Worm (Caenorhabditis elegans) whole organism, midembryonic: ENCODE results near the gene F20D6.12.

Experiments
- T22C8.4 ChIP-seq: fragments of 200-800 bp; sonication (Bioruptor generic); IDR thresholded peaks from 2 replicates; pipeline ENCODE4 v1.3.6; 2022; ENCODE audit warnings: missing genetic modification characterization, missing compliant biosample characterization
- cog-1 ChIP-seq: sonication (generic microtip); optimal IDR thresholded peaks from 2 replicates; lab custom pipeline; 2016; ENCODE audit warnings: missing genetic modification characterization, missing compliant biosample characterization
- flt-1 ChIP-seq: fragments of 200-800 bp; sonication (Bioruptor generic); IDR thresholded peaks from 2 replicates; pipeline ENCODE4 v1.3.6; 2022; ENCODE audit warnings: missing genetic modification characterization, missing compliant biosample characterization
- klf-2 ChIP-seq: fragments of 200-800 bp; sonication (Bioruptor generic); conservative IDR thresholded peaks from 2 replicates; pipeline ENCODE4 v1.3.6; 2022; ENCODE audit warnings: missing genetic modification reagents, missing genetic modification characterization, missing compliant biosample characterization
- med-1 ChIP-seq: sonication (generic microtip); optimal IDR thresholded peaks from 2 replicates; lab custom pipeline; 2017; ENCODE audit warnings: missing genetic modification characterization, mild to moderate bottlenecking, missing compliant biosample characterization, antibody characterized with exemption, missing genetic modification reagents; ENCODE audit not compliant: insufficient read depth
- ref-1 ChIP-seq: fragments of 200-800 bp; sonication (Bioruptor generic); conservative IDR thresholded peaks from 2 replicates; pipeline ENCODE4 v1.3.6; 2022; ENCODE audit warnings: missing genetic modification reagents, missing genetic modification characterization, missing compliant biosample characterization
- tab-1 ChIP-seq: fragments of 200-800 bp; sonication (Bioruptor generic); IDR thresholded peaks from 2 replicates; pipeline ENCODE4 v1.3.6; 2022; ENCODE audit warnings: missing genetic modification characterization, missing compliant biosample characterization
- ztf-23 ChIP-seq: fragments of 200-800 bp; sonication (Bioruptor generic); IDR thresholded peaks from 2 replicates; pipeline ENCODE4 v1.3.6; 2022; ENCODE audit warnings: missing genetic modification reagents, missing genetic modification characterization, missing compliant biosample characterization
- ztf-29 ChIP-seq: fragments of 200-800 bp; sonication (Bioruptor generic); IDR thresholded peaks from 2 replicates; pipeline ENCODE4 v1.3.6; 2022; ENCODE audit warnings: missing genetic modification reagents, missing genetic modification characterization, missing compliant biosample characterization

The F20D6.12 gene

ce11 chrV:8190016-8190415 is at the start of gene F20D6.12:
Gene F20D6.12, minus strand, starts transcription at chrV:8190116.
- TF ChIP-seq ztf-29: no peak
- no peak for TF ChIP-seq ref-1 (GFP tag; lab: Robert Waterston, UW)
- no peak for TF ChIP-seq tab-1
- TF ChIP-seq klf-2 (GFP tag; lab: Robert Waterston, UW): no peak
- no peak for TF ChIP-seq cog-1 (tag; lab: Kevin White, UChicago)
- TF ChIP-seq med-1 (GFP tag; lab: Kevin White, UChicago): no peak
- TF ChIP-seq flt-1 (GFP tag; lab: Robert Waterston, UW): no peak
- TF ChIP-seq T22C8.4 (GFP tag; lab: Robert Waterston, UW): no peak
- TF ChIP-seq ztf-23 (GFP tag; lab: Robert Waterston, UW): no peak

- TF ChIP-seq T22C8.4 (GFP tag; lab: Robert Waterston, UW) (no peak), med-1 (GFP tag; lab: Kevin White, UChicago) (no peak), ztf-29 (no peak), ztf-23 (GFP tag; lab: Robert Waterston, UW) (no peak), ref-1 (GFP tag; lab: Robert Waterston, UW) (no peak), cog-1 (tag; lab: Kevin White, UChicago) (no peak), tab-1 (no peak), flt-1 (GFP tag; lab: Robert Waterston, UW) (no peak), klf-2 (GFP tag; lab: Robert Waterston, UW) (no peak)
These were observed 48.4 kb upstream of the F20D6.12 start, which contains the start of gene rol-3 for ce11 chrV:8238290-8238689. Gene rol-3, minus strand, starts transcription at chrV:8238409.

DNA sequence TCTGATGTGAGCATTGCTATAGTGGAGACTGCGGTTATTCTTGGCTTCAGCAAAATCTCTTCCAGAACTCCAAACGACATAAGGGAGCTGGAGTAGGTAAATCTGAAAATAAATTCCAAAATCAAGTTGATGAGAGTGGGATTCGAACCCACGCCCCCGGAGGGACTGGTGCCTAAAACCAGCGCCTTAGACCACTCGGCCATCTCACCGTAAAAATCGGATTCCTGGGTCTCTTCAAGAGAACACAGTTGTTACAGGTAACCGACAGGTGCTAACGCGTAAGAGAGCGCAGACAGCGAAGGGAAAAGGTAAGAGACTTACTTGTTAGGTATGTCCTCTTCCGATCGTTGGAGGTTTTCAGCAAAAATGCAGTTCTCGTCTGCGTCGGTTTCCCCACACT is 45.4 kb upstream of the F20D6.12 start:
- TF ChIP-seq ztf-23 (GFP tag; lab: Robert Waterston, UW) (0 out of 2 replicates have a peak, but pooled peaks have one; percentile 45), klf-2 (GFP tag; lab: Robert Waterston, UW) (no peak), ztf-29 (peak; percentile 59; the same call in 1 of the 2 replicates), ref-1 (GFP tag; lab: Robert Waterston, UW) (peak; percentile 47), flt-1 (GFP tag; lab: Robert Waterston, UW) (0 out of 2 replicates have a peak, but pooled peaks have one; percentile 68), cog-1 (tag; lab: Kevin White, UChicago) (no peak), T22C8.4 (GFP tag; lab: Robert Waterston, UW) (0 out of 2 replicates have a peak, but pooled peaks have one; percentile 40), tab-1 (no peak; the same call in 1 of the 2 replicates), med-1 (GFP tag; lab: Kevin White, UChicago) (no peak)

ce11 chrV:8230056-8230455 is 40.1 kb upstream of the F20D6.12 start:
- TF ChIP-seq cog-1 (tag; lab: Kevin White, UChicago) (no peak), flt-1 (GFP tag; lab: Robert Waterston, UW) (peak; percentile 60; the same call in 1 of the 2 replicates), ref-1 (GFP tag; lab: Robert Waterston, UW) (no peak), tab-1 (peak; percentile 72; the same call in 1 of the 2 replicates), med-1 (GFP tag; lab: Kevin White, UChicago) (no peak), ztf-29 (no peak), klf-2 (GFP tag; lab: Robert Waterston, UW) (no peak), T22C8.4 (GFP tag; lab: Robert Waterston, UW) (0 out of 2 replicates have a peak, but pooled peaks have one; percentile 7), ztf-23 (GFP tag; lab: Robert Waterston, UW) (peak; percentile 70; the same call in 1 of the 2 replicates)

DNA sequence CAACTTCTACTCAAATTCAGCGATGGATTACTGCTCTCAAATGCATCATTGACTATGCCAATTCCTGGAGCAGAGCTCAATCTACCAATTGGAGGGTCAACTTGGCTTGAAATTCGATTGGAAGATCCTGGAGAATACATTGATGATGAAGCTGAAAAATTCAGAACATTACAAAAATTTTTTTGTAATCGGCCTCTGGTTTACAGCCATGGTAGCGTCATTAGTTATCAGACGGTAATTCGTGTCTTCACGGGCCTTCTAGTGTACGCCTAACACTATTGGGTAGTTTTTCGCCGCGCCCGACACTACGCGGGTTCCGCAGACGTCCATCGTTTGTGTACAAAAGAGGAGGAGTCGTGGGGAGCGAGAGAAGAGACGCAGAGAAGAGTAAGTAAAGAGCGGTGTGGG is 38.8 kb upstream of the F20D6.12 start:
- TF ChIP-seq cog-1 (tag; lab: Kevin White, UChicago) (peak; percentile 24), ztf-23 (GFP tag; lab: Robert Waterston, UW) (peak; percentile 58; the same call in 1 of the 2 replicates), klf-2 (GFP tag; lab: Robert Waterston, UW) (no peak), flt-1 (GFP tag; lab: Robert Waterston, UW) (peak; percentile 69; the same call in 1 of the 2 replicates), ztf-29 (no peak)

ce11 chrV:8226812-8227211 is 36.9 kb upstream of the F20D6.12 start, which contains the start of gene K07C11.10:
Gene K07C11.10, minus strand, starts transcription at chrV:8226912.
- no peak for TF ChIP-seq T22C8.4 (GFP tag; lab: Robert Waterston, UW)
- TF ChIP-seq klf-2 (GFP tag; lab: Robert Waterston, UW): no peak
- TF ChIP-seq cog-1 (tag; lab: Kevin White, UChicago): no peak
- TF ChIP-seq med-1 (GFP tag; lab: Kevin White, UChicago): no peak
- TF ChIP-seq flt-1 (GFP tag; lab: Robert Waterston, UW): no peak
- no peak for TF ChIP-seq ztf-23 (GFP tag; lab: Robert Waterston, UW)
- no peak for TF ChIP-seq ztf-29
- no peak for TF ChIP-seq ref-1 (GFP tag; lab: Robert Waterston, UW)

DNA sequence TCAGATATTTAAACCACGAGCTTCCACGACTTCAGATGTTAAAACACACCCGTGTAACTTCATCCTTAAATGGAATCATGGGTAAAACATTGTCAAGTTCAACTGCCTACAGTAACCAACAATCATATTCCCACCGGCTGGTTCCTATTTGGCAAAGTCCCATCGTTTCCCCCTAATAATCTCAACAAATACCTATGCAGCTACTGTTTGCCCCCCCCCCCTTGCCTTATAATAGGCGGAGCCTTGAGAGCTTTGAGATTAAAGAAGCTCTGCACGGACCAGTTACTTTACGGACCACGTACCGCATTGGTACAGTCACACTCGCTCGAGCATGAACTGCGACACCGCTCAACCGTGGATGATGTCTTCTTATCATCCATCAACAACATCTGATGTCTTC is 34.7 kb upstream of the F20D6.12 start, which contains the start of gene pax-1:
pax-1 (plus strand) TSS at position 301 of the 400 bp plus-strand sequence.
- TF ChIP-seq med-1 (GFP tag; lab: Kevin White, UChicago) (no peak), ref-1 (GFP tag; lab: Robert Waterston, UW) (no peak), cog-1 (tag; lab: Kevin White, UChicago) (no peak), ztf-23 (GFP tag; lab: Robert Waterston, UW) (no peak), ztf-29 (no peak), tab-1 (no peak)

DNA sequence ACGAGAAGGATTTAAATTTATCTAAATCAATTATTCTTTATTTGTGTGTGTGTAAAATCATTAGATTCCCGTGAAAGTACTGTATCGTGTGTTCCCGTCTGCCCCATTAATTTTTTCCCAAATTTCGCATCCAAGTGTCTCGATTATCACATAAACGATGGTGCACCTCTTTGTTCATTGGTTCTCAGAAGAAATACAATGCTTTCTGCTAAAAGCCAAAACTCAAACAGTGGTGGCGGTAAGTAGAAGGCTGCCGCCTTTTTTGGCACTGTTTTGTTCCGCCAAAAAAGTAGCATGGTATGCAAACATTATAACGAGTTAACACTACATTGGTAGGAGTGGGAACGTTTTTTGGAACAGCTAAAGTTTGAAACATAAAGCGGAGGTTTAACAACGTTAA is 33.5 kb upstream of the F20D6.12 start:
- TF ChIP-seq med-1 (GFP tag; lab: Kevin White, UChicago): no peak
- TF ChIP-seq tab-1: no peak
- no peak for TF ChIP-seq klf-2 (GFP tag; lab: Robert Waterston, UW)

- TF ChIP-seq klf-2 (GFP tag; lab: Robert Waterston, UW) (no peak), ref-1 (GFP tag; lab: Robert Waterston, UW) (no peak), T22C8.4 (GFP tag; lab: Robert Waterston, UW) (no peak), cog-1 (tag; lab: Kevin White, UChicago) (no peak), med-1 (GFP tag; lab: Kevin White, UChicago) (no peak), tab-1 (no peak), ztf-23 (GFP tag; lab: Robert Waterston, UW) (no peak), flt-1 (GFP tag; lab: Robert Waterston, UW) (no peak), ztf-29 (no peak)
These were observed 31.2 kb upstream of the F20D6.12 start, which contains the start of the genes cogc-6 and air-1 for ce11 chrV:8221083-8221538. Gene cogc-6, minus strand, starts transcription at chrV:8221316. Gene air-1, plus strand, starts transcription at chrV:8221488.
